Fruit fly (Drosophila melanogaster) S2 (cell line): ENCODE data around the gene CG13065.

Source experiments
- CG8478 ChIP-seq: fragments of >200 bp; optimal IDR thresholded peaks from 2 replicates; lab custom pipeline; 2018
- CTCF ChIP-seq, 2 experiments: fragments of >200 bp; optimal IDR thresholded peaks; 2 replicates each; lab custom pipeline; 2018

DNA sequence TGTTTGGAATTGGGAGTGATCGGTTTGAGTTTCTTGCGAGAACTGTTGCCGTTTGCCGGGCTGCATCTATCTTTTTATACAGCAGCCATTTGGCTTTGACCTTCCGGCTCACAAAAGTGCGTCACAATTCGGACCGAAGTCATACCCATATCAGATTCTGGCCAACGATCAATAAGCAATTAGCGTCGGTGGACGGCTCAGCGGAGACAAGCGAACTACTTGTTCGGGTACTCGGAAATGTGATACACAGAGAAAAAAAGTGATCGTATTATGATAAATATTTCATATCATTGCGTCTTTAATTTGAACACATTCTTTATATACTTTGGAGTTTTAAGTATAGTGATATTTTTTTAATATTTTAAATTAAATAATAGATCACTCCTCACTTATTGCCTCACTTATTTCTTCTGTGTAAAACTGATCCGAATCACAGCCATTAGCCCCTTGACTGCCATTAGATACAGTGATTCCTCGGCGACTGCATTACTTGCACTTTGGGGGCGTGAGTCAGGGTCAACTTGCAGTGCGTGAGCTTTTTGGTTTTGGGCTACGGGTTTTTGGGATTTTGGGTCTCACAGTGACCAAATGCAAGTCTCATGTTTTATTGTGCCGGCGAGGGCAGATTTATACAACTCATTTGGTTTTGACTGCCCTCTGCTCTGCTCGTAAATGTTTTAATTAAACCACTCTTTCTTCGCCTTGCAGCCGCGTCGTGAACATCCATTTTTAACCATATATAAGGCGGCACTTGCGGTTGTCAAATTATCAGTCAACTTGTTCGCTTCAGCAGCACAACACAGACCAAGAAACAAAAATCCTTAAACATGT is 28.8 kb downstream of the CG13065 start, which contains the start of the genes CG13043 and CG13063:
- TF ChIP-seq CG8478 (lab: Kevin White, UChicago) (no peak), CTCF (optimal IDR thresholded peaks at IDR 0.05; lab: Kevin White, UChicago) (no peak)
